Worm (Caenorhabditis elegans): ENCODE data around the gene thoc-2.
A peak's percentile ranks its signal among the peaks of the same experiment; 100 is the strongest.

Gene thoc-2

DNA sequence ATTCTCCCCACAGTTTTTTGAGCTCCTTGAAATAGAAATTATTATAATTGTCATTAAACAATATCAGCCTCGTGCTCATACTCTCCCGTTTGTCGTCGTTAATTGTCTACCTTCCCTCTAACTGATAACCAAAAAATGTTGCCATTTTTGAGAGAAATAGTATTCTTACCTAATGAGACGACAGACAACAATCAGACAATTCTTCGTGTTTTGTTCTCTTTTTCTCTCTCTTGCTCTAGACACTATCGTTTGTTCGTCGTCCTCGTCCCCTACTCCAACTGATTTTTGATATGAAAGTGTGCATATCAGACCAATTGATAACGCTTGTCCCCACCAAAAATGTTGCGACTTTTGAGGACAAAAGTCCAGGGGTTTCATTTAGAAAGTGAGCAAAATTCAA lies 6.3 kb upstream of the thoc-2 start (continued):
- TF ChIP-seq sup-37 (GFP tag; optimal IDR thresholded peaks at IDR 0.05): no peak
- no peak for TF ChIP-seq efl-3 (GFP tag; optimal IDR thresholded peaks at IDR 0.05)
- TF ChIP-seq ceh-63 (GFP tag; optimal IDR thresholded peaks at IDR 0.05): no peak
- TF ChIP-seq irx-1 (tag; optimal IDR thresholded peaks at IDR 0.05): no peak
- no peak for TF ChIP-seq tlp-1 (tag; optimal IDR thresholded peaks at IDR 0.05)
- no peak for TF ChIP-seq unc-130 (tag; optimal IDR thresholded peaks at IDR 0.05)
- no peak for TF ChIP-seq sox-4 (tag; optimal IDR thresholded peaks at IDR 0.05)
- TF ChIP-seq ceh-82 (tag; optimal IDR thresholded peaks at IDR 0.05): no peak
- no peak for TF ChIP-seq sptf-1 (tag; optimal IDR thresholded peaks at IDR 0.05)
- no peak for TF ChIP-seq blmp-1 (tag; optimal IDR thresholded peaks at IDR 0.05)
- TF ChIP-seq nhr-47 (tag; optimal IDR thresholded peaks at IDR 0.05): no peak
- TF ChIP-seq lin-35 (GFP tag; optimal IDR thresholded peaks at IDR 0.05): peak in 1 of 2 experiments; percentile 57
- TF ChIP-seq nhr-11 (tag; optimal IDR thresholded peaks at IDR 0.05): no peak
- no peak for TF ChIP-seq egl-27 (tag; optimal IDR thresholded peaks at IDR 0.05)
- TF ChIP-seq lin-15B (tag; optimal IDR thresholded peaks at IDR 0.05): no peak
- TF ChIP-seq C34B4.2 (tag; optimal IDR thresholded peaks at IDR 0.05): no peak
- TF ChIP-seq nhr-76 (tag; optimal IDR thresholded peaks at IDR 0.05): no peak
- TF ChIP-seq unc-86 (tag; optimal IDR thresholded peaks at IDR 0.05): no peak
- TF ChIP-seq snu-23 (GFP tag; optimal IDR thresholded peaks at IDR 0.05): no peak
- no peak for TF ChIP-seq nhr-19 (GFP tag; conservative IDR thresholded peaks at IDR 0.05)
- no peak for TF ChIP-seq isw-1 (GFP tag; IDR thresholded peaks at IDR 0.05)
- TF ChIP-seq hlh-4 (tag; optimal IDR thresholded peaks at IDR 0.05): no peak
- TF ChIP-seq fos-1 (tag; optimal IDR thresholded peaks at IDR 0.05): no peak
- TF ChIP-seq ces-1 (GFP tag; optimal IDR thresholded peaks at IDR 0.05): no peak
- no peak for TF ChIP-seq ceh-90 (tag; optimal IDR thresholded peaks at IDR 0.05)
- no peak for TF ChIP-seq vab-15 (tag; optimal IDR thresholded peaks at IDR 0.05)
- TF ChIP-seq nhr-71 (tag; optimal IDR thresholded peaks at IDR 0.05): peak; percentile 39
- no peak for TF ChIP-seq ceh-8 (GFP tag; optimal IDR thresholded peaks at IDR 0.05)
- peak; percentile 38 for TF ChIP-seq egl-13 (tag; optimal IDR thresholded peaks at IDR 0.05)
- no peak for TF ChIP-seq F16B12.6 (tag; optimal IDR thresholded peaks at IDR 0.05)
- no peak for TF ChIP-seq unc-62 (GFP tag; optimal IDR thresholded peaks at IDR 0.05)
- TF ChIP-seq swsn-7 (tag; optimal IDR thresholded peaks at IDR 0.05): no peak
- TF ChIP-seq ztf-4 (tag; optimal IDR thresholded peaks at IDR 0.05): no peak
- TF ChIP-seq aly-2 (tag; optimal IDR thresholded peaks at IDR 0.05): no peak
- TF ChIP-seq skn-1 (tag; optimal IDR thresholded peaks at IDR 0.05): no peak
- no peak for TF ChIP-seq mef-2 (tag; optimal IDR thresholded peaks at IDR 0.05)
- no peak for TF ChIP-seq jun-1 (tag; optimal IDR thresholded peaks at IDR 0.05)
- no peak for TF ChIP-seq hlh-17 (GFP tag; optimal IDR thresholded peaks at IDR 0.05; ENCODE audit: borderline replicate concordance)
- TF ChIP-seq dpl-1 (GFP tag; optimal IDR thresholded peaks at IDR 0.05): no peak
- no peak for TF ChIP-seq tbx-2 (tag; optimal IDR thresholded peaks at IDR 0.05)
- TF ChIP-seq unc-98 (GFP tag; IDR thresholded peaks at IDR 0.05): no peak
- TF ChIP-seq lin-14 (GFP tag; optimal IDR thresholded peaks at IDR 0.05): peak; percentile 29
- TF ChIP-seq C04F5.9 (tag; optimal IDR thresholded peaks at IDR 0.05): no peak
- TF ChIP-seq nhr-90 (tag; optimal IDR thresholded peaks at IDR 0.05; ENCODE audit: poor library complexity): no peak
- peak; percentile 83 for TF ChIP-seq elt-2 (tag; optimal IDR thresholded peaks at IDR 0.05)
- TF ChIP-seq nhr-12 (tag; optimal IDR thresholded peaks at IDR 0.05): no peak
- TF ChIP-seq pax-3 (tag; optimal IDR thresholded peaks at IDR 0.05): no peak
- TF ChIP-seq ets-5 (GFP tag; IDR thresholded peaks at IDR 0.05): no peak
- TF ChIP-seq unc-30 (tag; optimal IDR thresholded peaks at IDR 0.05): no peak
- no peak for TF ChIP-seq aha-1 (tag; optimal IDR thresholded peaks at IDR 0.05)
- TF ChIP-seq nhr-28 (tag; optimal IDR thresholded peaks at IDR 0.05): no peak
- no peak for TF ChIP-seq lir-3 (tag; optimal IDR thresholded peaks at IDR 0.05; ENCODE audit: poor library complexity)
- no peak for TF ChIP-seq ama-1 (optimal IDR thresholded peaks at IDR 0.05)
- TF ChIP-seq C16A3.4 (tag; optimal IDR thresholded peaks at IDR 0.05): no peak
